Fruit fly (Drosophila melanogaster) S2 (cell line): ENCODE results near the gene JMJD5.

ENCODE experiments used
- CG8478 ChIP-seq: fragments of >200 bp; optimal IDR thresholded peaks from 2 replicates; lab custom pipeline; 2018
- CTCF ChIP-seq, 2 experiments: fragments of >200 bp; optimal IDR thresholded peaks; 2 replicates each; lab custom pipeline; 2018

Gene JMJD5

dm6 chr3L:823597-823996 lies 17.6 kb downstream of the JMJD5 start:
- no peak for TF ChIP-seq CTCF (optimal IDR thresholded peaks at IDR 0.05; lab: Kevin White, UChicago)
- TF ChIP-seq CG8478, result no peak

DNA sequence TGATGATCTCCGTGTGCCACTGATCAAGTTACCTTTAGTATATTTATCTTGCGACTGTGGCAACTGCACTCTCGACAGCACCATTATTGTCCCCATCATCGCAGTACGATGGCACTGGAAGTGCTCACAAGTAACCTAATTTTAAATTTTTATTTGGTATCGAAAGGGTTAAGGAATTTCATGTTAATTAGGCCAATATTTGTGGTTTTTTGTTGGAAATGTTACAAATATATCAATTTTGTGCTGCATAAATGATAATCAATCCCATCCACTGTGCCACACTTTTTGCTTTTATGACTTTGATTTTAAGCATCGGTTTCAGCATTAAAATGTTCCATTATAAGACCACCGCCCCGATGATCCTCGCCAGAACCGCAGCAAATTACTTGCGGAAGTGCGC lies 18.5 kb downstream of the JMJD5 start:
- TF ChIP-seq CTCF (optimal IDR thresholded peaks at IDR 0.05; lab: Kevin White, UChicago) (no peak), CG8478 (no peak)

- TF ChIP-seq CG8478 (no peak), CTCF (optimal IDR thresholded peaks at IDR 0.05; lab: Kevin White, UChicago) (no peak)
These were observed 19.2 kb downstream of the JMJD5 start for dm6 chr3L:821951-822350.

dm6 chr3L:820975-821598 lies 20.1 kb downstream of the JMJD5 start:
- TF ChIP-seq CG8478 (no peak), CTCF (optimal IDR thresholded peaks at IDR 0.05; lab: Kevin White, UChicago) (no peak)

dm6 chr3L:820332-820731 lies 20.8 kb downstream of the JMJD5 start:
- no peak for TF ChIP-seq CTCF (optimal IDR thresholded peaks at IDR 0.05; lab: Kevin White, UChicago)
- TF ChIP-seq CG8478, result no peak

DNA sequence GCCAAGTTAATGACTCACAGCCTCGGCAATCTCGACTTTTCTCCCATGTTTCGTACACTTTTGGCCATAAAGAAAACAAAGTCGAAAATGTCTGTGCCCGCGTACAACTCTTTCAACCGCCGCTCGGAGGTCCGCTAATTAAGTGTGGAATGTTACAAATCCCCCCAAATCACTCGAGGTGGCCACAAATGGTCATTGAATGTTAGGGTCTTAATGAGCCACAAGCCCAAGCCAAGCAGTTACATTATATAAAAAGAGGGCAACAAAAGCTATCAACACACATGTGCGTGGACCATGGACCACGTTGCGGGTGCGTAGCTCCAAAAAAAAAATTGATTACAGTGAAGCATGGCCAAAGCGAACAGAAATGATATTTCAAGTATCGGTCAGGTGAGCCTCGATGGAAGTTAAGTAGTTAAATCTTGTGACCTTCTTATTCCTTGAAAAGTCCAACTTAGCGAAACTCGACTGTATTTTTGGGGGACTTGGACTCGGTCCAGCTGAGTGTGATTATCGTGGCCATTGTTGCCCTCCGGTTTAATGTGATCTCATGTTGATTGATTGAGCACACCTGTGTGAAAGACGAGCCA lies 21.8 kb downstream of the JMJD5 start:
- no peak for TF ChIP-seq CTCF (optimal IDR thresholded peaks at IDR 0.05; lab: Kevin White, UChicago)
- no peak for TF ChIP-seq CG8478

DNA sequence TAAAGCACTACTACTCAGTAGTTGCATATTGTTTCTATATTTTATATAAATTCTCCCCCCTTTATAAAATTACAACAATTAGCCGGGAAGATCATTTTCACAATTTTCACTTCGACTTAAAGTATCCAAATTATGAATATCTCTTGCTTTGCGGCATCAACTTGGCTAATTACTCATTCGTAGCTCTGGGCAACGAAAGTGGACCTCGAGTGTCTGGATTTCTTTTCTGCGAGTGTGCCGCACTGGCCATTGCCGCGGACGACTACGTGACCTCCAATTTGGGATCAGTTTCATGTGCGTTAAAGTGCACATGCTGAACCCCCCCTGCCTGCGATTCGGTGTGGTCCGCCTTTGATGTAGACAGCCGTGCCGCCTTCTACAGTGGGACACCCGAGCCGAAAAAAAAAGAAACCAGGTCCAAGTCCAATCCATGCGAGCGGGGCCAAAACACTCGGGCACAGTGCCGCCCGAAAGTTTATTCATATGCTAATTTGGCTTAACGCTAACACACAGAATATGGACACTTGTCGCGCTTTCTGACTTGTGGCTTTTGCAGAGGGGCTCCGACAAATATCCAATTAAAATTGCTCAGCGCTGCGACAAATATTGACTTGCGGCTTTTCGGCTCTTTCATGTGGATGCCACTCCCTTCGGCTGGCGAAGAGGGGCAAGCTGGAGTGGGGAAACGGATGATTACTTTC lies 22.6 kb downstream of the JMJD5 start:
- TF ChIP-seq CG8478, result no peak
- TF ChIP-seq CTCF (optimal IDR thresholded peaks at IDR 0.05; lab: Kevin White, UChicago), result no peak

DNA sequence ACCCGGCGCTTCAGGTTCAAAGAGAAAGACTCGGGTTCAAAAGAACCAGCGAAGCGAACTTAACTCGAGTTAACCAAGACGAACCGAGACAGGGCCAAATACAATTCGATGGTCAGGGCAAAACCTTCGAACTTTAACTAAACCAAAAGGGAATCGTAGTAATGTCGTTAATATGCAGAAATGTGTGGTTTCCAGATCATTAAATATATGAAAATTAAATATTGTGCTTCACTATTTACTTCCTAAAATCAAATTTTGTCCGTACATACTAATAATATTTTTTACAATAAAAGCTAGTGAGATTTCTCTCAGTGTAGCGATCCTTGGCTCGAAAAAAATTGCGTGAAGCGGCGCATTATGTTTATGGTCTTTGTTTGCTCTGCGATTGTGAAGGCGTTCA lies 23.5 kb downstream of the JMJD5 start:
- TF ChIP-seq CTCF (optimal IDR thresholded peaks at IDR 0.05; lab: Kevin White, UChicago), result no peak
- TF ChIP-seq CG8478, result no peak

DNA sequence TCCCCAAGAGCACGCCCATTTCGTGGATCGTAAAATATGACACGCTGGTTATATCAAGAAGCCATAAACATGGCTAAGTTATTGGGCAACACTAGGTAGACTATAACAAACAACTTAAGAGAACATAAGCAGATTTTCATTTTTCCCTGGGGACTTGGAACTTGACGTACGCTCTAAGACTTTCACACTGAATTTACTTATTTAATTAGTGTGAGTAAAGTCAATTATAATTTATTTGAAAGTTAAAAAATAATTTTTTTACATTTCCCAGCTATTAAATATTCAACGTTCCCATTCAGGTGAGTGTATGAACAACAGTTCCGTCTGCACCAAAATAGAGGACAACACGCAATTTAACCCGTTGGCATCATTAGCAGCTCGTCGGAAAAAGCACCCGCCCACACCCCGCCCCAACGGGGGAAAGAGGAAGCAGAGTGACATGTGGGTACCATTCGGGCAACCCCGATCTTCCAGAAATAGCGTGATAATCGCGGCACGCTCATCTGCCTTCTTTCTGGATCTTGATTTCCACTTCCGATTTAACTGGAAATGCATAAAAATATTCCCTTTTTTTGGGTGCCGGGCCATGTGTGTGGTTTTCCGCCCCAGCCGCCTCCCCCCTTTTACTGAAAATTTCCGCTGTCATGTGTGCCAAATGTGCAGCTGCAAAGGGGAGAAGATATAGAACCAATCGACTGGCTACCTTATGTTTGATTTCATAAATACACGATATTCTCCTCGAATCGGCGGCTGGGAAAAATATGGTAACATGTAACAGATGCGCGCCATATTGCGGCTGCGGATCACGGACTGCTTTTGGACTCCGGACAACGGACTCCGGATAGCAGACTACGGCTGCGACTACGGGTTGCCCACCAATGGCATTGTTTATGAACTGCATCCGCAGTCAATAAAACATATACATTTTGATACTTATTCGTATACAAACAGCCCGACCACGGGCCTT lies 25.6 kb downstream of the JMJD5 start:
- no peak for TF ChIP-seq CG8478
- TF ChIP-seq CTCF (optimal IDR thresholded peaks at IDR 0.05; lab: Kevin White, UChicago), result no peak

dm6 chr3L:813911-814310 lies 27.2 kb downstream of the JMJD5 start:
- no peak for TF ChIP-seq CTCF (optimal IDR thresholded peaks at IDR 0.05; lab: Kevin White, UChicago)
- no peak for TF ChIP-seq CG8478

dm6 chr3L:813229-813837 lies 27.8 kb downstream of the JMJD5 start:
- TF ChIP-seq CG8478 (no peak), CTCF (optimal IDR thresholded peaks at IDR 0.05; lab: Kevin White, UChicago) (no peak)

dm6 chr3L:811816-812215 lies 29.3 kb downstream of the JMJD5 start:
- TF ChIP-seq CTCF (optimal IDR thresholded peaks at IDR 0.05; lab: Kevin White, UChicago) (no peak), CG8478 (no peak)

dm6 chr3L:810038-810644 lies 31.0 kb downstream of the JMJD5 start:
- TF ChIP-seq CG8478, result no peak
- TF ChIP-seq CTCF (optimal IDR thresholded peaks at IDR 0.05; lab: Kevin White, UChicago), result no peak

DNA sequence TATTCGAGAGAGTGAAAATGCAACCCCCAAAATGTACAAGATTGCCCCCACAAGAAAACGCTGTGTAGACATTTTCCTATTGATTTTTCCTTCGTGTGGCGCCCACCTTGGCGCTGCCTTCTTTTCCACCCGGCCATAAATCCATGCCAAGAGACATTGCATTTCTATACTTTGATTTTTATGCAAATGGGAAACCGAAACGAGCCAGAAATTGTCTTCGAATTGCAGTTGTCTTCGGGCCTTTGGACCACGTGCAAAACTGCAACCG lies 31.7 kb downstream of the JMJD5 start:
- TF ChIP-seq CTCF (optimal IDR thresholded peaks at IDR 0.05; lab: Kevin White, UChicago) (no peak), CG8478 (no peak)
